Worm (Caenorhabditis elegans): ENCODE measurements around the gene F53B7.4.

DNA sequence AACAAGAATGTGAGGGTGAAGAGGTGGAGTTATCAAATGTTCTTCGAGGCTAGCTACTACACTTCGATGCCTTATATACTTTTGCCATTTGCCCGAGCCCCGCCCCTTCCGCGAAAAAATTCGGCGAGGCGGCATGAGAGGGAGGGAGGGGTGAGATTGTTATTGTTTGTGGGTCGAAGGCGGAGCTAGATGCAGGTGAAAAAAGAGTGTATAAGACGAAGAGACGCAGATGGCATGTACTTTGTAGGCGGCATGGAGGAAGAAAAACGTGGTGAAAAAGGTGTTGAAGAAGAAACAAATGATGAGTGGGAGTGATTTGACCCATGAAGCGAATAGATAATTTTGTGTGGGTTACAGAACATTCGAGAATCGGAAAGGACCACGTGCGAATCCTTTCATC, 10.1 kb upstream of the F53B7.4 start, which contains the start of gene C13G3.1:
- TF ChIP-seq unc-62 (GFP tag; optimal IDR thresholded peaks at IDR 0.05) (no peak), fos-1 (tag; optimal IDR thresholded peaks at IDR 0.05) (no peak)

Measured in whole organism, L2 larva.